Worm (Caenorhabditis elegans): Measurements from ENCODE around the gene rab-21.

The rab-21 gene

ce11 chrII:8698828-8699227 lies 16.0 kb downstream of the rab-21 start, which contains the start of gene chdh-1:
Gene chdh-1, minus strand, starts transcription at chrII:8698928.
- TF ChIP-seq swsn-7 (tag; optimal IDR thresholded peaks at IDR 0.05) (no peak), sox-4 (tag; optimal IDR thresholded peaks at IDR 0.05) (no peak), lin-13 (GFP tag; optimal IDR thresholded peaks at IDR 0.05) (no peak), Y116A8C.19 (tag; optimal IDR thresholded peaks at IDR 0.05; ENCODE audit: borderline replicate concordance) (no peak), mef-2 (tag; optimal IDR thresholded peaks at IDR 0.05) (no peak)

- TF ChIP-seq hpl-2 (GFP tag; optimal IDR thresholded peaks at IDR 0.05) (no peak), elt-3 (tag; optimal IDR thresholded peaks at IDR 0.05) (no peak), fkh-10 (GFP tag; optimal IDR thresholded peaks at IDR 0.05) (no peak), aly-2 (tag; optimal IDR thresholded peaks at IDR 0.05) (no peak), ceh-88 (GFP tag; IDR thresholded peaks at IDR 0.05) (no peak), ceh-82 (tag; optimal IDR thresholded peaks at IDR 0.05) (no peak), grh-1 (GFP tag; IDR thresholded peaks at IDR 0.05) (no peak), irx-1 (tag; optimal IDR thresholded peaks at IDR 0.05) (no peak), fkh-4 (tag; optimal IDR thresholded peaks at IDR 0.05; ENCODE audit: borderline replicate concordance) (no peak), nhr-90 (tag; optimal IDR thresholded peaks at IDR 0.05; ENCODE audit: poor library complexity) (no peak), ets-5 (GFP tag; IDR thresholded peaks at IDR 0.05) (no peak), lin-13 (GFP tag; optimal IDR thresholded peaks at IDR 0.05) (no peak), nhr-47 (tag; optimal IDR thresholded peaks at IDR 0.05) (no peak), mef-2 (tag; optimal IDR thresholded peaks at IDR 0.05) (no peak), nhr-11 (tag; optimal IDR thresholded peaks at IDR 0.05) (no peak), dsc-1 (tag; optimal IDR thresholded peaks at IDR 0.05) (no peak), sup-37 (GFP tag; optimal IDR thresholded peaks at IDR 0.05) (no peak), lsy-2 (tag; optimal IDR thresholded peaks at IDR 0.05) (no peak)
Observed at ce11 chrII:8695783-8696182, 19.0 kb downstream of the rab-21 start, which contains the start of gene C34C6.10. Gene C34C6.10, minus strand, starts transcription at chrII:8695883.

- TF ChIP-seq blmp-1 (tag; optimal IDR thresholded peaks at IDR 0.05) (peak; percentile 90), fkh-8 (tag; optimal IDR thresholded peaks at IDR 0.05) (no peak), hlh-17 (GFP tag; optimal IDR thresholded peaks at IDR 0.05; ENCODE audit: borderline replicate concordance) (no peak), nhr-85 (tag) (no peak)
Observed at ce11 chrII:8691344-8691960, 23.4 kb downstream of the rab-21 start, which contains the start of gene C34C6.3. Gene C34C6.3, plus strand, starts transcription at chrII:8691910.

- no peak for TF ChIP-seq mab-9 (GFP tag; IDR thresholded peaks at IDR 0.05)
- no peak for TF ChIP-seq irx-1 (tag; optimal IDR thresholded peaks at IDR 0.05)
- TF ChIP-seq nhr-11 (tag; optimal IDR thresholded peaks at IDR 0.05), result no peak
- no peak for TF ChIP-seq nhr-71 (tag; optimal IDR thresholded peaks at IDR 0.05)
- no peak for TF ChIP-seq nhr-84 (tag; optimal IDR thresholded peaks at IDR 0.05)
- TF ChIP-seq tlp-1 (tag; optimal IDR thresholded peaks at IDR 0.05), result no peak
- no peak for TF ChIP-seq xbp-1 (tag; optimal IDR thresholded peaks at IDR 0.05)
- no peak for TF ChIP-seq ztf-4 (tag; optimal IDR thresholded peaks at IDR 0.05)
- TF ChIP-seq nhr-19 (GFP tag; conservative IDR thresholded peaks at IDR 0.05), result no peak
- TF ChIP-seq ces-1 (GFP tag; optimal IDR thresholded peaks at IDR 0.05), result no peak
- TF ChIP-seq fkh-4 (tag; optimal IDR thresholded peaks at IDR 0.05; ENCODE audit: borderline replicate concordance), result no peak
- no peak for TF ChIP-seq efl-3 (GFP tag; optimal IDR thresholded peaks at IDR 0.05)
- no peak for TF ChIP-seq nhr-47 (tag; optimal IDR thresholded peaks at IDR 0.05)
Observed at ce11 chrII:8685623-8686022, 29.2 kb downstream of the rab-21 start, which contains the start of gene C34C6.9. Gene C34C6.9, plus strand, starts transcription at chrII:8685923.

ce11 chrII:8684824-8685223 lies 30.0 kb downstream of the rab-21 start, which contains the start of gene hgap-2:
Gene hgap-2, minus strand, starts transcription at chrII:8684924.
- TF ChIP-seq pax-3 (tag; optimal IDR thresholded peaks at IDR 0.05), result no peak
- TF ChIP-seq fkh-4 (tag; optimal IDR thresholded peaks at IDR 0.05; ENCODE audit: borderline replicate concordance), result no peak
- TF ChIP-seq snu-23 (GFP tag; optimal IDR thresholded peaks at IDR 0.05), result no peak
- no peak for TF ChIP-seq ceh-63 (GFP tag; optimal IDR thresholded peaks at IDR 0.05)
- TF ChIP-seq C34B4.2 (tag; optimal IDR thresholded peaks at IDR 0.05), result no peak
- TF ChIP-seq ceh-90 (tag; optimal IDR thresholded peaks at IDR 0.05), result no peak

All from whole organism, L1 larva.